Worm (Caenorhabditis elegans): Measurements from ENCODE around the gene T04A11.1.

- TF ChIP-seq lin-39 (tag; optimal IDR thresholded peaks at IDR 0.05) (no peak), skn-1 (tag; optimal IDR thresholded peaks at IDR 0.05) (no peak), ceh-16 (tag; optimal IDR thresholded peaks at IDR 0.05) (no peak), mbf-1 (tag; optimal IDR thresholded peaks at IDR 0.05) (no peak), sma-9 (GFP tag; optimal IDR thresholded peaks at IDR 0.05) (no peak), sma-9 (tag; optimal IDR thresholded peaks at IDR 0.05) (no peak), lin-13 (GFP tag; optimal IDR thresholded peaks at IDR 0.05) (no peak), ceh-82 (tag; optimal IDR thresholded peaks at IDR 0.05) (no peak)
These were observed 49.1 kb downstream of the T04A11.1 start for ce11 chrIV:12427687-12428284.

Measured in whole organism, L2 larva.